Worm (Caenorhabditis elegans) whole organism, L2 larva: Measurements from ENCODE around the gene pms-2.

Experiments used
- C34F6.9 ChIP-seq: fragments of 150-350 bp; optimal IDR thresholded peaks from 2 replicates; lab custom pipeline; 2014; ENCODE audit warnings: missing biosample characterization, missing genetic modification characterization
- F13H6.1 ChIP-seq: sonication (generic microtip); optimal IDR thresholded peaks from 2 replicates; lab custom pipeline; 2016; ENCODE audit warnings: missing genetic modification characterization, missing compliant biosample characterization
- R02D3.7 ChIP-seq: fragments of 150-350 bp; optimal IDR thresholded peaks from 2 replicates; lab custom pipeline; 2014; ENCODE audit warnings: missing biosample characterization, missing genetic modification characterization
- ZK546.5 ChIP-seq: sonication (generic microtip); optimal IDR thresholded peaks from 2 replicates; lab custom pipeline; 2017; ENCODE audit warnings: missing biosample characterization, missing genetic modification characterization
- alr-1 ChIP-seq: fragments of 150-350 bp; optimal IDR thresholded peaks from 2 replicates; lab custom pipeline; 2014; ENCODE audit warnings: missing biosample characterization, missing genetic modification characterization
- aly-2 ChIP-seq: fragments of 150-350 bp; optimal IDR thresholded peaks from 2 replicates; lab custom pipeline; 2014; ENCODE audit warnings: missing biosample characterization, missing genetic modification characterization
- blmp-1 ChIP-seq: sonication (generic microtip); optimal IDR thresholded peaks from 2 replicates; lab custom pipeline; 2017; ENCODE audit warnings: missing genetic modification characterization, mild to moderate bottlenecking, missing compliant biosample characterization, antibody characterized with exemption, moderate library complexity; ENCODE audit not compliant: insufficient read depth
- ceh-16 ChIP-seq: fragments of 150-350 bp; optimal IDR thresholded peaks from 2 replicates; lab custom pipeline; 2014; ENCODE audit warnings: missing biosample characterization, missing genetic modification characterization
- crh-2 ChIP-seq: sonication (generic microtip); optimal IDR thresholded peaks from 2 replicates; lab custom pipeline; 2017; ENCODE audit warnings: missing biosample characterization, missing genetic modification characterization
- egl-27 ChIP-seq: sonication (generic microtip); optimal IDR thresholded peaks from 3 replicates; lab custom pipeline; 2017; ENCODE audit warnings: missing biosample characterization, missing genetic modification reagents, missing genetic modification characterization
- elt-1 ChIP-seq: fragments of 150-350 bp; optimal IDR thresholded peaks from 2 replicates; lab custom pipeline; 2014; ENCODE audit warnings: missing biosample characterization, missing genetic modification characterization
- fos-1 ChIP-seq: fragments of 150-350 bp; optimal IDR thresholded peaks from 2 replicates; lab custom pipeline; 2014; ENCODE audit warnings: missing biosample characterization, missing genetic modification characterization
- gmeb-1 ChIP-seq: fragments of 150-350 bp; optimal IDR thresholded peaks from 2 replicates; lab custom pipeline; 2014; ENCODE audit warnings: missing biosample characterization, missing genetic modification characterization
- lin-11 ChIP-seq: fragments of 150-350 bp; sonication (generic microtip); optimal IDR thresholded peaks from 2 replicates; lab custom pipeline; 2014; ENCODE audit warnings: missing biosample characterization, missing genetic modification characterization, inconsistent platforms, mixed read lengths
- lin-13 ChIP-seq: fragments of 150-350 bp; optimal IDR thresholded peaks from 2 replicates; lab custom pipeline; 2014; ENCODE audit warnings: missing biosample characterization, missing genetic modification reagents, missing genetic modification characterization
- lin-39 ChIP-seq: fragments of 150-350 bp; optimal IDR thresholded peaks from 2 replicates; lab custom pipeline; 2014; ENCODE audit warnings: missing biosample characterization, missing genetic modification reagents, missing genetic modification characterization
- lsy-2 ChIP-seq, 2 experiments: fragments of 150-350 bp in 1 of 2; sonication (generic microtip) in 1 of 2; optimal IDR thresholded peaks; 2 replicates each; lab custom pipeline; 2014 to 2017; ENCODE audit warnings: missing biosample characterization in 2 of 2, missing genetic modification characterization in 2 of 2
- mab-5 ChIP-seq: fragments of 150-350 bp; optimal IDR thresholded peaks from 2 replicates; lab custom pipeline; 2014; ENCODE audit warnings: missing biosample characterization, missing genetic modification characterization
- mbf-1 ChIP-seq: sonication (generic microtip); optimal IDR thresholded peaks from 2 replicates; lab custom pipeline; 2017; ENCODE audit warnings: missing biosample characterization, missing genetic modification characterization
- mdl-1 ChIP-seq, 2 experiments: fragments of 150-350 bp in 1 of 2; sonication (generic microtip) in 1 of 2; optimal IDR thresholded peaks; 2 replicates each; lab custom pipeline; 2017; ENCODE audit warnings: missing biosample characterization in 2 of 2, missing genetic modification characterization in 2 of 2
- nhr-10 ChIP-seq: sonication (generic microtip); optimal IDR thresholded peaks from 2 replicates; lab custom pipeline; 2017; ENCODE audit warnings: missing biosample characterization, missing genetic modification characterization
- nhr-129 ChIP-seq: fragments of 150-350 bp; optimal IDR thresholded peaks from 2 replicates; lab custom pipeline; 2014; ENCODE audit warnings: missing biosample characterization, missing genetic modification characterization
- nhr-21 ChIP-seq: fragments of 150-350 bp; optimal IDR thresholded peaks from 2 replicates; lab custom pipeline; 2014; ENCODE audit warnings: missing biosample characterization, missing genetic modification characterization
- nhr-237 ChIP-seq: fragments of 150-350 bp; optimal IDR thresholded peaks from 2 replicates; lab custom pipeline; 2014; ENCODE audit warnings: missing biosample characterization, missing genetic modification characterization
- nhr-25 ChIP-seq: fragments of 150-350 bp; sonication (generic microtip); optimal IDR thresholded peaks from 3 replicates; lab custom pipeline; 2014; ENCODE audit warnings: missing biosample characterization, missing genetic modification characterization
- nhr-6 ChIP-seq: fragments of 150-350 bp; optimal IDR thresholded peaks from 2 replicates; lab custom pipeline; 2014; ENCODE audit warnings: missing biosample characterization, missing genetic modification characterization
- sem-4 ChIP-seq: fragments of 150-350 bp; optimal IDR thresholded peaks from 2 replicates; lab custom pipeline; 2014; ENCODE audit warnings: missing biosample characterization, missing genetic modification reagents, missing genetic modification characterization
- sma-9 ChIP-seq, 2 experiments: fragments of 150-350 bp in 1 of 2; sonication (generic microtip) in 1 of 2; optimal IDR thresholded peaks; 2 replicates each; lab custom pipeline; 2014 to 2016; ENCODE audit warnings: missing genetic modification characterization in 2 of 2, mild to moderate bottlenecking in 1 of 2, missing biosample characterization in 1 of 2, missing compliant biosample characterization in 1 of 2, missing genetic modification reagents in 1 of 2, moderate library complexity in 1 of 2
- unc-55 ChIP-seq: fragments of 150-350 bp; sonication (generic microtip); optimal IDR thresholded peaks from 3 replicates; lab custom pipeline; 2014; ENCODE audit warnings: missing biosample characterization, missing genetic modification reagents, missing genetic modification characterization
- unc-62 ChIP-seq: fragments of 150-350 bp; optimal IDR thresholded peaks from 2 replicates; lab custom pipeline; 2014; ENCODE audit warnings: missing biosample characterization, missing genetic modification reagents, missing genetic modification characterization
- zag-1 ChIP-seq: fragments of 150-350 bp; optimal IDR thresholded peaks from 2 replicates; lab custom pipeline; 2014; ENCODE audit warnings: missing biosample characterization, missing genetic modification characterization
- ztf-11 ChIP-seq: sonication (generic microtip); optimal IDR thresholded peaks from 2 replicates; lab custom pipeline; 2017; ENCODE audit warnings: missing biosample characterization, missing genetic modification characterization

pms-2 gene

ce11 chrV:11520215-11520614, 50.2 kb downstream of the pms-2 start, which contains the start of the genes C55A6.11 and C55A6.7:
TSS of gene C55A6.11 (plus strand) at chrV:11520515.
TSS of gene C55A6.7 (minus strand) at chrV:11520530.
- no peak for TF ChIP-seq nhr-237 (tag; lab: Kevin White, UChicago)
- TF ChIP-seq F13H6.1 (tag; lab: Kevin White, UChicago) = no peak
- no peak for TF ChIP-seq lin-13
- no peak for TF ChIP-seq nhr-25
- TF ChIP-seq egl-27 (tag; lab: Kevin White, UChicago) = no peak
- TF ChIP-seq ztf-11 = no peak
- no peak for TF ChIP-seq blmp-1 (tag; lab: Kevin White, UChicago)
- no peak for TF ChIP-seq ceh-16 (tag; lab: Kevin White, UChicago)
- no peak for TF ChIP-seq mbf-1
- TF ChIP-seq alr-1 = no peak
- no peak for TF ChIP-seq lin-39 (tag; lab: Kevin White, UChicago)
- TF ChIP-seq ZK546.5 (tag; lab: Kevin White, UChicago) = no peak
- no peak for TF ChIP-seq crh-2 (tag; lab: Kevin White, UChicago)
- no peak for TF ChIP-seq sem-4 (tag; lab: Kevin White, UChicago)
- no peak for TF ChIP-seq gmeb-1 (tag; lab: Kevin White, UChicago)
- no peak for TF ChIP-seq nhr-21

ce11 chrV:11517789-11518188, 52.6 kb downstream of the pms-2 start, which contains the start of gene C55A6.4:
TSS of gene C55A6.4 (minus strand) at chrV:11517889.
- TF ChIP-seq elt-1 (tag; lab: Kevin White, UChicago) (no peak), C34F6.9 (no peak), nhr-6 (tag; lab: Kevin White, UChicago) (no peak), aly-2 (tag; lab: Kevin White, UChicago) (no peak), lin-13 (no peak), mab-5 (tag; lab: Kevin White, UChicago) (no peak), mdl-1 (tag; optimal IDR thresholded peaks at IDR 0.05; lab: Kevin White, UChicago) (no peak), mbf-1 (no peak), lsy-2 (tag; optimal IDR thresholded peaks at IDR 0.05; lab: Kevin White, UChicago) (no peak), R02D3.7 (no peak), nhr-129 (tag; lab: Kevin White, UChicago) (no peak), lin-11 (no peak), sma-9 (GFP tag; optimal IDR thresholded peaks at IDR 0.05; lab: Kevin White, UChicago) (no peak), sma-9 (tag; optimal IDR thresholded peaks at IDR 0.05; lab: Kevin White, UChicago) (no peak), crh-2 (tag; lab: Kevin White, UChicago) (no peak), unc-62 (GFP tag; lab: Kevin White, UChicago) (no peak), F13H6.1 (tag; lab: Kevin White, UChicago) (no peak), zag-1 (no peak), unc-55 (no peak), nhr-10 (no peak), fos-1 (tag; lab: Kevin White, UChicago) (no peak)
- TF ChIP-seq, all 48 proteins: peak for 0
